Worm (Caenorhabditis elegans): ENCODE results near the gene ttr-50.

ttr-50 gene

DNA sequence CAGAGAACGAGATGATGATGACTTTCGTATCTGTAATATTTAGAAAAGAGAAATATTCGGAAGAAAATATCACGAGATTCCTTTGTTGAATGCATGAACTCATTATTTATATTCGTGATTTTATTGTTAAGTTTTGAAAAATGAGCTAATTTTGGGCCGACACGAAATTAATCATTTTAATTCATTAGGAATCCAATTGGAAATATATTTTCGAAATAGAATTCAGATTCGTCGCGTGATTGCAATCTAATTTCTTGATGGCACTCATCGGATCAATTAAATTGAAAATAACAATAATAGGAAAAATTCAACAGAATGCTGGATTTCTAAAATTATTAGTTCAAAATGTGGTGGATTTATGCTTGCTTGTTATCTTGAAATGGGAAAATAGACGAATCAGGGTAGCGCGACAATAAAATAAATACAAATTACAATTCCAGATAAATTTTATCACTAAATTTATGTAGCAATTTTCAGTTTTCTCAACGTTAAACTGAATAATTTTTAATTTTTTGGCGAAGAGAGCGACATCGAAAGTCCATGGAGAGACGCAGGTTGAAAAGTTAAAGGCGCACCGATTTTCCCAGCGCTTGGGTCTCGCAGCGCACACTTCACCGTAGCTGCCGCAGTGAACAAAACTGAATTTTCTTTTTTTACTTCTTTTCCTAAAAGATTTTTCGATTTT is 39.0 kb downstream of the ttr-50 start (continued):
- TF ChIP-seq elt-3 (tag; optimal IDR thresholded peaks at IDR 0.05) (no peak), lin-32 (GFP tag; optimal IDR thresholded peaks at IDR 0.05) (no peak), flh-1 (GFP tag; optimal IDR thresholded peaks at IDR 0.05) (no peak), lsy-2 (tag; optimal IDR thresholded peaks at IDR 0.05) (peak; percentile 91)

DNA sequence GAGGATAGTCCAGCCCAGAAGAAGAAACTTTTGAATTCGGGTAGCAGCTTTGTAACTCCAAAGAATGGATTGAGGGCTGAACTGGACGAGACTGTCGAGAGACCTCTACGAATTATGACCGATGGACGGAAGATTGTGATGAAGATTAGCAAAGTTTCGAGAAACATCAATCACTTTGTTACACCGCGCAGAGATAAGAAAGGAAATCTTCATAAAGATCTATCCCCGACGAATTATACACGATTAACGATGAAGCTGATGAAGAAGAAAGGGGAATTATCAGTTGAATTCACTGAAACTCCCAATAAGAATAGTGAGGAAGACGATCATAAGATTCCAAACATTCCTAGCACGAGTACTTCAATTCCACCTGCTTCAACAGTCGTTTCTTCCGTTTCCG is 41.1 kb downstream of the ttr-50 start:
- TF ChIP-seq ham-2 (GFP tag; optimal IDR thresholded peaks at IDR 0.05) (no peak), elt-1 (tag; optimal IDR thresholded peaks at IDR 0.05; ENCODE audit: borderline replicate concordance, insufficient read depth) (peak; percentile 94), unc-62 (GFP tag; optimal IDR thresholded peaks at IDR 0.05) (peak; percentile 41)

DNA sequence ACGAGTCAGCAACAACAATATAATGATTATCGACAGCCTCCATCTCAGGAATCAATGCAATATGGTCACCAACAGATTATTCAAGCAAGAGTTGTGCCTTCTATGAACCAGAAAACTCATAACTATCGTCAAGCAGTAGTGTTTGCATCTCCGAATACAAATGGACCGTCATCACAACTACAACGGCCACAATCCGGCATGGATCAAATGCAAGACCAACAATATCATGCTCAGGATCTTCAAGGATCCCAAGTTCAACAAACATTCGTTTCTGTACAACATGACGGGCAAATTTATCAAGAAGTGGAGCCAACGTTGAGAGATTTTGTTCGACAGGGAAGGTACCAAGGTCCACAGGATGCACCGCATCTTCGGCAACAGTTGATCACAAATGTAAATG is 43.7 kb downstream of the ttr-50 start:
- TF ChIP-seq elt-1 (tag; optimal IDR thresholded peaks at IDR 0.05; ENCODE audit: borderline replicate concordance, insufficient read depth) = no peak
- no peak for TF ChIP-seq pha-4 (tag; optimal IDR thresholded peaks at IDR 0.05)
- no peak for TF ChIP-seq nhr-237 (tag; optimal IDR thresholded peaks at IDR 0.05)
- no peak for TF ChIP-seq ceh-83 (GFP tag; optimal IDR thresholded peaks at IDR 0.05)
- no peak for TF ChIP-seq ceh-43 (GFP tag; optimal IDR thresholded peaks at IDR 0.05)
- no peak for TF ChIP-seq nhr-76 (tag; optimal IDR thresholded peaks at IDR 0.05)
- TF ChIP-seq sptf-1 (tag; optimal IDR thresholded peaks at IDR 0.05) = no peak
- no peak for TF ChIP-seq nhr-12 (tag; optimal IDR thresholded peaks at IDR 0.05)
- TF ChIP-seq M03D4.4 (tag; optimal IDR thresholded peaks at IDR 0.05) = no peak
- TF ChIP-seq mls-2 (tag; optimal IDR thresholded peaks at IDR 0.05) = no peak
- TF ChIP-seq tbx-8 (GFP tag; optimal IDR thresholded peaks at IDR 0.05) = no peak

DNA sequence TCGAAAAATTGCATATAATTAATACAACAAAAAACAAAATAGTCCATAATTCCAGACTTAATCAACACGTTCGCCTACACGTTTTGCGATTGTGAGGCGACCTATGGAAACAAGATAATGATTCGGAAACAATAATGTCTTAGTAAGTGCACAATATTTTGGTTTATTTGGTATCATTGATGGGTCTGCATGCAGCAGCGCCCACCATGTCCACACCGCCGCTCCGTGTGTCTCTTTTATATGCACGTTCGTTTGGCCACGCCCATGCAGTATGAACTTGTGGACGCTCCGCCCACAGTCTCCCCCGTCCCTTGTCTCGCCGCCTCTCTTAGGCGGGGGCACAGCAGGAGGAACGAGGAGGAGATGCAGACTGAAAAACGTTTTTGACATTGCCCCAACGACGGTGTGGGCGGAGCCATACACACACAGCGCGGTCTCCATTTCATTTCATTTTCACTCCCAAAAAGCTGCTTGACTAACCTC is 46.6 kb downstream of the ttr-50 start, which contains the start of gene mig-38:
TSS of gene mig-38 (plus strand) at position 54 of the 483 bp plus-strand sequence.
- TF ChIP-seq mep-1 (tag; optimal IDR thresholded peaks at IDR 0.05) (no peak), cnd-1 (tag; optimal IDR thresholded peaks at IDR 0.05) (peak; percentile 13), ztf-11 (tag; optimal IDR thresholded peaks at IDR 0.05) (no peak), unc-39 (tag; optimal IDR thresholded peaks at IDR 0.05) (no peak), unc-62 (GFP tag; optimal IDR thresholded peaks at IDR 0.05) (no peak), drap-1 (GFP tag; optimal IDR thresholded peaks at IDR 0.05) (peak; percentile 40), ham-2 (GFP tag; optimal IDR thresholded peaks at IDR 0.05) (no peak), unc-120 (tag; optimal IDR thresholded peaks at IDR 0.05; ENCODE audit: poor library complexity, severe bottlenecking) (peak; percentile 37), ces-1 (GFP tag; optimal IDR thresholded peaks at IDR 0.05) (peak; percentile 40), sptf-1 (tag; optimal IDR thresholded peaks at IDR 0.05) (peak; percentile 33)

DNA sequence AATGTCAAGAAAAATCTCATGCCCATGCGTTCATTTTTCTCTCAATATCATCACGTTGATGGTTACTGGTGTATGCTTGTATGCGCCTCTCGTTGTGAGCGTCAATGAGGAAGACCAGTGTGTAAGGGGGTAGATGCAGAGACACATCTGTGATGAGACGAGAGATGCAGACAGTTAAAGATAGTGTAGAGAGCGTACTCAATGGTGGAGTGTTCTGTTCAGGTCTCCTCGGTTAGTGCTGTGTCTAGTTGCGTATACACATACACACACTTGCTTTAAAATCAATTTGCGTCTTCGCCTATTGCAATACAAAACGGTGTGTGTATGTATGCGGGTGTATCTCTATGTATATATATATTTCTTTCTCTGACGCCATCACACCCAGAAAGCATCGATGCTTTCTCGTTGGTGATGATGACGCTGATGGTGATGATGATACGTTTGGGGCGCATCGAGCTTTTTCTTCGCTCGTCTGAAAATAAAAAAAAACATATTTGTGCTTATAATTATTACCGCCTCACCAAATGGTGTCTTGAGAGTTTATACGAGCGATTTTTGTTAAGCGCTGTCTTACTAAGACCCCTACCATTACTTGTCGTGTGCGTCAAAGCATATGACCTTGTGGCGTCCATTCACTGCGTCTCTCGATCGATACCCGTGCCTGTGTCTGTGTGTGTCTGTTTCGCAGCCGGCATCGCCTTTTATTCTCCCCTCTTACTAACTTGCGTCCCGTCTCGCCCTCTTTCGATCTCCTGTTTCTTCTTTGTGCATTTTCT is 47.2 kb downstream of the ttr-50 start, which contains the start of gene F40F11.3:
TSS of gene F40F11.3 (minus strand) at position 589 of the 776 bp plus-strand sequence.
- TF ChIP-seq drap-1 (GFP tag; optimal IDR thresholded peaks at IDR 0.05) (peak; percentile 58), unc-62 (GFP tag; optimal IDR thresholded peaks at IDR 0.05) (peak; percentile 87), elt-3 (tag; optimal IDR thresholded peaks at IDR 0.05) (no peak), ceh-39 (tag; optimal IDR thresholded peaks at IDR 0.05) (peak; percentile 53), bed-3 (GFP tag; optimal IDR thresholded peaks at IDR 0.05) (peak; percentile 24), sptf-1 (tag; optimal IDR thresholded peaks at IDR 0.05) (no peak), ham-2 (GFP tag; optimal IDR thresholded peaks at IDR 0.05) (peak; percentile 59), lin-13 (tag; optimal IDR thresholded peaks at IDR 0.05) (peak; percentile 11), nhr-237 (tag; optimal IDR thresholded peaks at IDR 0.05) (peak; percentile 90), snpc-4 (tag; optimal IDR thresholded peaks at IDR 0.05) (no peak), tbx-8 (GFP tag; optimal IDR thresholded peaks at IDR 0.05) (no peak), lsy-2 (tag; optimal IDR thresholded peaks at IDR 0.05) (no peak), hlh-1 (tag; optimal IDR thresholded peaks at IDR 0.05) (peak; percentile 64), nhr-76 (tag; optimal IDR thresholded peaks at IDR 0.05) (no peak), zip-8 (tag; optimal IDR thresholded peaks at IDR 0.05) (peak; percentile 32), ceh-43 (GFP tag; optimal IDR thresholded peaks at IDR 0.05) (no peak), nhr-28 (tag; optimal IDR thresholded peaks at IDR 0.05) (peak; percentile 15), ztf-11 (tag; optimal IDR thresholded peaks at IDR 0.05) (no peak), elt-1 (tag; optimal IDR thresholded peaks at IDR 0.05; ENCODE audit: borderline replicate concordance, insufficient read depth) (no peak), unc-39 (tag; optimal IDR thresholded peaks at IDR 0.05) (no peak), cnd-1 (tag; optimal IDR thresholded peaks at IDR 0.05) (peak; percentile 65), sem-2 (GFP tag; optimal IDR thresholded peaks at IDR 0.05) (no peak), lin-32 (GFP tag; optimal IDR thresholded peaks at IDR 0.05) (peak; percentile 50), blmp-1 (tag; optimal IDR thresholded peaks at IDR 0.05) (no peak), mls-2 (tag; optimal IDR thresholded peaks at IDR 0.05) (peak; percentile 45), unc-120 (tag; optimal IDR thresholded peaks at IDR 0.05; ENCODE audit: poor library complexity, severe bottlenecking) (peak; percentile 43), ceh-83 (GFP tag; optimal IDR thresholded peaks at IDR 0.05) (no peak), pha-4 (tag; optimal IDR thresholded peaks at IDR 0.05) (peak; percentile 98), nhr-2 (tag; optimal IDR thresholded peaks at IDR 0.05) (peak; percentile 35), flh-1 (GFP tag; optimal IDR thresholded peaks at IDR 0.05) (no peak), nhr-12 (tag; optimal IDR thresholded peaks at IDR 0.05) (no peak), mab-5 (tag; optimal IDR thresholded peaks at IDR 0.05) (peak; percentile 12), mep-1 (tag; optimal IDR thresholded peaks at IDR 0.05) (peak; percentile 79), M03D4.4 (tag; optimal IDR thresholded peaks at IDR 0.05) (no peak), ces-1 (GFP tag; optimal IDR thresholded peaks at IDR 0.05) (peak; percentile 96)
